Worm (Caenorhabditis elegans) whole organism, L3 larva: ENCODE results near the gene F40F9.10.
A peak's percentile ranks its signal among the peaks of the same experiment; 100 is the strongest.

Experiments
- aly-2 ChIP-seq: fragments of 150-350 bp; optimal IDR thresholded peaks from 2 replicates; lab custom pipeline; 2014; ENCODE audit warnings: missing biosample characterization, missing genetic modification characterization
- ama-1 ChIP-seq: fragments of 150-350 bp; optimal IDR thresholded peaks from 2 replicates; lab custom pipeline; 2018
- ceh-16 ChIP-seq: sonication (generic microtip); optimal IDR thresholded peaks from 2 replicates; lab custom pipeline; 2017; ENCODE audit warnings: missing biosample characterization, missing genetic modification characterization
- ceh-28 ChIP-seq: fragments of 150-350 bp; optimal IDR thresholded peaks from 2 replicates; lab custom pipeline; 2014; ENCODE audit warnings: missing biosample characterization, missing genetic modification reagents, missing genetic modification characterization
- ceh-9 ChIP-seq: sonication (generic microtip); optimal IDR thresholded peaks from 2 replicates; lab custom pipeline; 2018; ENCODE audit warnings: missing biosample characterization, missing genetic modification characterization
- egl-5 ChIP-seq: fragments of 150-350 bp; optimal IDR thresholded peaks from 2 replicates; lab custom pipeline; 2017; ENCODE audit warnings: missing biosample characterization, missing genetic modification reagents, missing genetic modification characterization, inconsistent platforms
- elt-1 ChIP-seq: fragments of 150-350 bp; optimal IDR thresholded peaks from 2 replicates; lab custom pipeline; 2014; ENCODE audit warnings: missing biosample characterization, missing genetic modification characterization
- elt-2 ChIP-seq: sonication (generic microtip); optimal IDR thresholded peaks from 2 replicates; lab custom pipeline; 2016; ENCODE audit warnings: missing genetic modification reagents, mild to moderate bottlenecking, missing genetic modification characterization, missing compliant biosample characterization
- elt-3 ChIP-seq, 3 experiments: fragments of 150-350 bp in 1 of 3; sonication (generic microtip) in 2 of 3; optimal IDR thresholded peaks; 2 replicates in 2 of 3; 4 replicates in 1 of 3; lab custom pipeline; 2014 to 2017; ENCODE audit warnings: missing biosample characterization in 3 of 3, missing genetic modification characterization in 3 of 3
- eor-1 ChIP-seq, 2 experiments: fragments of 150-350 bp; optimal IDR thresholded peaks; 2 replicates each; lab custom pipeline; 2014 to 2018; ENCODE audit warnings: missing biosample characterization in 2 of 2, missing genetic modification characterization in 2 of 2
- fkh-10 ChIP-seq: sonication (generic microtip); optimal IDR thresholded peaks from 2 replicates; lab custom pipeline; 2017; ENCODE audit warnings: missing biosample characterization, missing genetic modification reagents, missing genetic modification characterization
- fkh-2 ChIP-seq: fragments of 150-350 bp; optimal IDR thresholded peaks from 2 replicates; lab custom pipeline; 2014; ENCODE audit warnings: missing biosample characterization, missing genetic modification reagents, missing genetic modification characterization
- hmg-11 ChIP-seq: sonication (generic microtip); optimal IDR thresholded peaks from 2 replicates; lab custom pipeline; 2016; ENCODE audit warnings: missing genetic modification characterization, missing compliant biosample characterization
- lin-15B ChIP-seq: fragments of 150-350 bp; optimal IDR thresholded peaks from 2 replicates; lab custom pipeline; 2014; ENCODE audit warnings: missing biosample characterization, missing genetic modification characterization
- lin-39 ChIP-seq: fragments of 150-350 bp; optimal IDR thresholded peaks from 2 replicates; lab custom pipeline; 2018; ENCODE audit warnings: missing biosample characterization, missing genetic modification reagents, missing genetic modification characterization
- lsy-12 ChIP-seq: sonication (generic microtip); optimal IDR thresholded peaks from 2 replicates; lab custom pipeline; 2016; ENCODE audit warnings: mild to moderate bottlenecking, missing genetic modification characterization, missing compliant biosample characterization
- mdl-1 ChIP-seq: fragments of 150-350 bp; optimal IDR thresholded peaks from 2 replicates; lab custom pipeline; 2014; ENCODE audit warnings: missing biosample characterization, missing genetic modification characterization
- nfya-1 ChIP-seq: sonication (generic microtip); optimal IDR thresholded peaks from 2 replicates; lab custom pipeline; 2017; ENCODE audit warnings: missing genetic modification characterization, mild to moderate bottlenecking, missing compliant biosample characterization, antibody characterized with exemption, moderate library complexity; ENCODE audit not compliant: insufficient read depth
- nhr-11 ChIP-seq: fragments of 150-350 bp; optimal IDR thresholded peaks from 2 replicates; lab custom pipeline; 2014; ENCODE audit warnings: missing biosample characterization, missing genetic modification characterization
- nhr-12 ChIP-seq: fragments of 150-350 bp; optimal IDR thresholded peaks from 2 replicates; lab custom pipeline; 2014; ENCODE audit warnings: missing biosample characterization, missing genetic modification characterization
- nhr-23 ChIP-seq: fragments of 150-350 bp; optimal IDR thresholded peaks from 2 replicates; lab custom pipeline; 2014; ENCODE audit warnings: missing biosample characterization, missing genetic modification reagents, missing genetic modification characterization
- nhr-25 ChIP-seq: sonication (generic microtip); optimal IDR thresholded peaks from 2 replicates; lab custom pipeline; 2017; ENCODE audit warnings: missing biosample characterization, missing genetic modification characterization
- nhr-28 ChIP-seq: fragments of 150-350 bp; optimal IDR thresholded peaks from 2 replicates; lab custom pipeline; 2014; ENCODE audit warnings: missing biosample characterization, missing genetic modification characterization
- nhr-43 ChIP-seq: sonication (generic microtip); optimal IDR thresholded peaks from 2 replicates; lab custom pipeline; 2016; ENCODE audit warnings: mild to moderate bottlenecking, missing genetic modification characterization, missing compliant biosample characterization; ENCODE audit not compliant: poor library complexity, severe bottlenecking
- nhr-76 ChIP-seq: fragments of 150-350 bp; sonication (generic microtip); optimal IDR thresholded peaks from 5 replicates; lab custom pipeline; 2014; ENCODE audit warnings: missing biosample characterization, missing genetic modification characterization
- pha-4 ChIP-seq: fragments of 150-350 bp; optimal IDR thresholded peaks from 2 replicates; lab custom pipeline; 2014; ENCODE audit warnings: missing biosample characterization, missing genetic modification reagents, missing genetic modification characterization
- pqm-1 ChIP-seq: fragments of 150-350 bp; optimal IDR thresholded peaks from 2 replicates; lab custom pipeline; 2017; ENCODE audit warnings: missing biosample characterization, missing genetic modification characterization, inconsistent platforms
- skn-1 ChIP-seq: fragments of 150-350 bp; optimal IDR thresholded peaks from 2 replicates; lab custom pipeline; 2014; ENCODE audit warnings: missing biosample characterization, missing genetic modification characterization
- snpc-4 ChIP-seq: fragments of 150-350 bp; optimal IDR thresholded peaks from 2 replicates; lab custom pipeline; 2014; ENCODE audit warnings: missing biosample characterization, missing genetic modification characterization
- tbx-2 ChIP-seq: sonication (generic microtip); optimal IDR thresholded peaks from 2 replicates; lab custom pipeline; 2016; ENCODE audit warnings: mild to moderate bottlenecking, missing genetic modification characterization, missing compliant biosample characterization
- unc-39 ChIP-seq: sonication (generic microtip); optimal IDR thresholded peaks from 4 replicates; lab custom pipeline; 2017; ENCODE audit warnings: missing biosample characterization, missing genetic modification characterization
- zag-1 ChIP-seq: fragments of 150-350 bp; optimal IDR thresholded peaks from 2 replicates; lab custom pipeline; 2014; ENCODE audit warnings: missing biosample characterization, missing genetic modification characterization
- ztf-11 ChIP-seq: fragments of 150-350 bp; optimal IDR thresholded peaks from 2 replicates; lab custom pipeline; 2014; ENCODE audit warnings: missing biosample characterization, missing genetic modification characterization

The F40F9.10 gene

ce11 chrV:9701861-9702260, 11.6 kb downstream of the F40F9.10 start:
- TF ChIP-seq elt-2 (peak; percentile 70), pha-4 (tag; lab: Kevin White, UChicago) (no peak), tbx-2 (tag; lab: Kevin White, UChicago) (no peak), pqm-1 (tag; lab: Kevin White, UChicago) (peak; percentile 32)

- TF ChIP-seq lin-15B (tag; lab: Kevin White, UChicago), result no peak
- TF ChIP-seq aly-2 (tag; lab: Kevin White, UChicago), result no peak
- TF ChIP-seq elt-2, result peak; percentile 15
- no peak for TF ChIP-seq fkh-2 (tag; lab: Kevin White, UChicago)
Measured at ce11 chrV:9699216-9699615, 14.2 kb downstream of the F40F9.10 start.

DNA sequence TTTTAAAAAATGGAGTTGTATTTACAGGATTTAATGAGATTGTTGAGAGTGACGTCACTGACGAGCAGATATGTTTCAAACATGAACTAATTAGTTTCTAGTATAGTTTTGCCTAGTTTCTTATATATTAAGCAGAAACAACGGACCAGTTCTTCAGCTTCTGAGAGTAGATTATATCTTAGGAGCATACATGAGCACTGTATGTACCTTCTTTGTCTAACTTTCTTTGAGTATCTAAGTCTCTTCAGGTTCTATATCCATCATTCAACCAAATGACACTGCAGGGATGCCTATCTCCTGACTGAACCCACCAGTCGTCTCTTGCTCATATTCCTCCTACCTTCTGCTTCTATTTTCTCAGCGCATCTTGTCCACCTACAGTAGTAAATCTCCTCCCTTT, 16.7 kb downstream of the F40F9.10 start, which contains the start of gene her-1:
TSS of gene her-1 (plus strand) at position 301 of the 400 bp plus-strand sequence.
- no peak for TF ChIP-seq mdl-1 (tag; lab: Kevin White, UChicago)
- TF ChIP-seq lsy-12, result no peak
- no peak for TF ChIP-seq nhr-23 (tag; lab: Kevin White, UChicago)
- TF ChIP-seq lin-39 (tag; lab: Kevin White, UChicago), result no peak
- TF ChIP-seq nhr-25 (tag; lab: Kevin White, UChicago), result no peak
- no peak for TF ChIP-seq unc-39 (tag; lab: Kevin White, UChicago)
- no peak for TF ChIP-seq elt-1 (tag; lab: Kevin White, UChicago)
- no peak for TF ChIP-seq snpc-4 (tag; lab: Kevin White, UChicago)
- TF ChIP-seq zag-1, result no peak
- TF ChIP-seq pha-4 (tag; lab: Kevin White, UChicago), result no peak
- TF ChIP-seq ceh-28 (tag; lab: Kevin White, UChicago), result no peak
- no peak for TF ChIP-seq ztf-11 (tag; lab: Kevin White, UChicago)

- TF ChIP-seq egl-5 (no peak), lsy-12 (no peak), eor-1 (tag; optimal IDR thresholded peaks at IDR 0.05; lab: Kevin White, UChicago) (no peak), elt-2 (no peak), unc-39 (tag; lab: Kevin White, UChicago) (no peak), nhr-43 (tag; lab: Kevin White, UChicago) (no peak), lin-39 (tag; lab: Kevin White, UChicago) (no peak), elt-3 (tag; optimal IDR thresholded peaks at IDR 0.05; lab: Kevin White, UChicago) (no peak), ceh-9 (no peak), ama-1 (lab: Kevin White, UChicago) (no peak), ceh-28 (tag; lab: Kevin White, UChicago) (no peak), pha-4 (tag; lab: Kevin White, UChicago) (no peak), ceh-16 (tag; lab: Kevin White, UChicago) (no peak), nhr-28 (no peak), nhr-76 (no peak), fkh-10 (GFP tag; lab: Kevin White, UChicago) (no peak), skn-1 (tag; lab: Kevin White, UChicago) (no peak), nhr-12 (tag; lab: Kevin White, UChicago) (no peak), tbx-2 (tag; lab: Kevin White, UChicago) (no peak), nhr-11 (no peak)
- TF ChIP-seq, all 47 proteins: peak for 0
Measured at ce11 chrV:9692649-9693112, 20.8 kb downstream of the F40F9.10 start, which contains the start of gene ZK287.7. ZK287.7 (plus strand) TSS chrV:9693062.

DNA sequence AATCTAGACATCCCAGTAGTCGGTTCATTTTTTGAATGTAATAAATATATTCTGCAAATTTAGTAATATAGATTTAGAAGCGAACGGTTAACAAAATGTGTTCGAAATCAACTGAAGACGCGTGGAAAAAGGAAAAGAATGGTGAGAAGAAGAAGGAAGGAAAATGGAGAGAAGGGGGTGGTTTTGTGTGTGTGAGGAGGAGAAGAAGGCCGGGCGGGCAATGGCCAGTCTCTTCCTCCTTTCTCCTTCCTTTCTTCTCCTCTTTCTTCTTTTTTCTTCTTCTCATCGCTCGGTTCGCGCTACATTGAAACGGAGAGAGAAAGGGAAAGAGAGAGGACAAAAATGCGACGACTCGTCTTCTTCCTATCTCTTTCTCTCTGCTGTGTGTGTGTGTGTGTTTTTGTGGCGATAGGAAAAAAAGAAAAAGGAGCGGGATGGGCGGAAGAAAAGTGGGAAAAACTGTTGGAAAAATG, 21.3 kb downstream of the F40F9.10 start, which contains the start of gene ztf-9:
TSS of gene ztf-9 (minus strand) at position 51 of the 473 bp plus-strand sequence.
- TF ChIP-seq hmg-11 (tag; lab: Kevin White, UChicago) (peak; percentile 45), mdl-1 (tag; lab: Kevin White, UChicago) (no peak), nhr-43 (tag; lab: Kevin White, UChicago) (no peak), fkh-10 (GFP tag; lab: Kevin White, UChicago) (peak; percentile 17), nfya-1 (peak; percentile 84), elt-2 (peak; percentile 43), lin-39 (tag; lab: Kevin White, UChicago) (peak; percentile 59), pha-4 (tag; lab: Kevin White, UChicago) (peak; percentile 51), lin-15B (tag; lab: Kevin White, UChicago) (peak; percentile 38), nhr-11 (no peak), zag-1 (no peak), snpc-4 (tag; lab: Kevin White, UChicago) (peak; percentile 20), egl-5 (peak; percentile 12)
- TF ChIP-seq, all 47 proteins: peak for 9
